Worm (Caenorhabditis elegans): ENCODE results near the gene uev-2.
A peak's percentile ranks its signal among the peaks of the same experiment; 100 is the strongest.

DNA sequence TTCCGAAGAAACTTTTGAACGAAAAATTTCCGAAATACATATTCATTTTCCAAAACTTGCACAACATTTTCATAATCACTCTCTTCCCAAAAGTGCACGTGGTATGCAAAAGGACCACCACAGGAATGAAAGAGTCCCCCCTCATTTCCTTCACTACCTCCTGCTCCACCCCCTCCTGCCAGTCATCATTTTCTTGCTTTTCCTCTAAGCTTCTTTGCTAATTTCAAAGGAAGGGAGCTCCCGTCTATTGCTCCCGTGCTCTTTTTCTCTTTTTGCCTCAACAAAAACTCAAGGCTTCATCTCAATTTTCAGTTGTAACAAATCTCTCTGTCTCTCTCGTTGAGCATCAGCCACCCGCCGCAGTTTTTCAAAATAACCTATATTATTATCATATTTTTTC lies 10.1 kb upstream of the uev-2 start:
- TF ChIP-seq pha-4 (GFP tag; IDR thresholded peaks at IDR 0.05) (no peak), pha-4 (tag; optimal IDR thresholded peaks at IDR 0.05) (no peak), ZK546.5 (tag; optimal IDR thresholded peaks at IDR 0.05) (no peak), madf-5 (GFP tag; IDR thresholded peaks at IDR 0.05) (no peak), tag-97 (GFP tag; IDR thresholded peaks at IDR 0.05) (no peak), ces-1 (GFP tag; optimal IDR thresholded peaks at IDR 0.05) (no peak), egl-43 (GFP tag; IDR thresholded peaks at IDR 0.05) (no peak), dpl-1 (GFP tag; optimal IDR thresholded peaks at IDR 0.05) (no peak), mdl-1 (tag; optimal IDR thresholded peaks at IDR 0.05) (no peak), mep-1 (tag; optimal IDR thresholded peaks at IDR 0.05) (no peak), daf-12 (tag; optimal IDR thresholded peaks at IDR 0.05) (no peak), hlh-30 (tag; optimal IDR thresholded peaks at IDR 0.05; ENCODE audit: insufficient read depth) (peak; percentile 52)
